Worm (Caenorhabditis elegans): ENCODE data around the gene K07C5.13.

Gene K07C5.13

DNA sequence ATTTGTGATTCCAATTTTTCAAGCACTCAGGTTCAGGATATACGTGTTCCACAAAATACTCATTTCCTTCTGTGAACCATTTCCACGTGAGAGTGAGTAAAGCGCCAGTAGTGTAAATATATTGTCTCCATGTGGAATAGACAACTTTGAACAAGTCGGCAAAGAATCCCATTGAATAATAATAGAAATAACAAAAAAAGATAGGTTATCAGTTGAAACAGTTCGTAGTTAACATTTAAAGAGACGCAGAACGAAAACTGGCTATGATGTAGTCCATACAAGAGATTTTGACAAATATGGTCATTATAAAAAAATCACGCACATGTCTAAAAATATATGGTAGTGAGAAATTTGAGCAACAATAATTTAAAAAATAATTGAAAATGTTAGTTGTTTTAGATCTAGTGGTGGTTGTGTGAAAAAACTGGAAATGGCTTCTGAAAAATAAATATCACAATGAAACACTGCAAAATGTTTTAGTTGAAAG is 15.7 kb downstream of the K07C5.13 start, which contains the start of gene ceeh-2:
ceeh-2 (minus strand) TSS at position 437 of the 487 bp plus-strand sequence.
- no peak for TF ChIP-seq Y55F3AM.14 (GFP tag; optimal IDR thresholded peaks at IDR 0.05)
- TF ChIP-seq fos-1 (tag; optimal IDR thresholded peaks at IDR 0.05), result peak; percentile 6
- peak; percentile 17 for TF ChIP-seq sma-9 (GFP tag; optimal IDR thresholded peaks at IDR 0.05)
- no peak for TF ChIP-seq sma-9 (tag; optimal IDR thresholded peaks at IDR 0.05)
- TF ChIP-seq sma-3 (GFP tag; optimal IDR thresholded peaks at IDR 0.05), result no peak
- TF ChIP-seq unc-62 (GFP tag; optimal IDR thresholded peaks at IDR 0.05), result no peak
- TF ChIP-seq lin-39 (tag; optimal IDR thresholded peaks at IDR 0.05), result no peak
- TF ChIP-seq C34F6.9 (tag; optimal IDR thresholded peaks at IDR 0.05), result no peak
- no peak for TF ChIP-seq ztf-11 (tag; optimal IDR thresholded peaks at IDR 0.05)
- TF ChIP-seq nhr-12 (tag; optimal IDR thresholded peaks at IDR 0.05), result no peak
- no peak for TF ChIP-seq nhr-21 (tag; optimal IDR thresholded peaks at IDR 0.05)

DNA sequence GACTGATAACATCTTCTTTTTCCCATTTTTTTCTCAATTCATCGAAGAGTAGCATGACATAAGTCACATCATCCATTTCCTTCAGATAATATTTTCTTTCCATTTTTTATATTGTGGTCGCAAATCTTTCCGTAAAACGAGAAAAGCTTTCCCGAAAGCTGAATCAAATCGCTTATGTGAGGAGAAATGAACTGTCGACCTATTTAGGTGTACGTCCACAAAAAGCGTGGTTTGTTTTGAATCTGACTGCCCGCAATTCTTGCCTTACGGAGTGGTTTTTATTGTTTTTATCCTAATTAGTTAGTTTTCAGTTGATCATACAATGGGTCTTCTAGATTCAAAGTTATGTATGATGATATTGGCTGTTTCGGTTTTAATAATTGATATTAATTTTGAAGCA is 16.4 kb downstream of the K07C5.13 start, which contains the start of gene ttll-15:
ttll-15 (plus strand) TSS at position 301 of the 400 bp plus-strand sequence.
- TF ChIP-seq snpc-4 (tag; optimal IDR thresholded peaks at IDR 0.05) (no peak), skn-1 (tag; optimal IDR thresholded peaks at IDR 0.05) (no peak), nhr-11 (tag; optimal IDR thresholded peaks at IDR 0.05) (no peak), nhr-10 (tag; optimal IDR thresholded peaks at IDR 0.05) (no peak), sem-4 (tag; optimal IDR thresholded peaks at IDR 0.05) (no peak), unc-55 (GFP tag; optimal IDR thresholded peaks at IDR 0.05) (no peak)

DNA sequence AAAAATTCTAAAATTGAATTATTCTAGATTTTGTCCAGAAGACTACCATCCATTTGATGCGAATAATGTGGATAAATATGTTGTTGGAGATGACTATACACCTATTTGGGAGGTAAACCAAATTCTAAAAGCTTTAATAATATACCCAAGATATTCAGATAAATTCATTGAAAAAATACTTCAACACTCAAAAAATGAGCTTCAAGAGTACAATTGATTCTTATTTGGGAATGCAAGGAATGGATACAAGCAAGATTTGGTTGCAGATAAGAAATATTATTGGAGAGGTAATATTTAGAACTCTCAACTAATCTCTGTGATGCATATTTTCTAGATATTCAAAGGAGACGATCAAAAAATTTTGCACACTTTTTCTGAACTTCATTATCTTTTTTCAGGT is 18.3 kb downstream of the K07C5.13 start:
- no peak for TF ChIP-seq sem-4 (tag; optimal IDR thresholded peaks at IDR 0.05)
- no peak for TF ChIP-seq mab-5 (tag; optimal IDR thresholded peaks at IDR 0.05)
- no peak for TF ChIP-seq mbf-1 (tag; optimal IDR thresholded peaks at IDR 0.05)
- TF ChIP-seq ztf-11 (tag; optimal IDR thresholded peaks at IDR 0.05), result no peak

ce11 chrV:10361830-10362397 is 20.1 kb downstream of the K07C5.13 start, which contains the start of gene cash-1:
Gene cash-1, plus strand, starts transcription at chrV:10362261.
- no peak for TF ChIP-seq zag-1 (tag; optimal IDR thresholded peaks at IDR 0.05)
- no peak for TF ChIP-seq nhr-6 (tag; optimal IDR thresholded peaks at IDR 0.05)
- TF ChIP-seq sem-4 (tag; optimal IDR thresholded peaks at IDR 0.05), result peak; percentile 48
- TF ChIP-seq nhr-77 (tag; optimal IDR thresholded peaks at IDR 0.05), result no peak
- TF ChIP-seq unc-55 (GFP tag; optimal IDR thresholded peaks at IDR 0.05), result no peak
- no peak for TF ChIP-seq alr-1 (tag; optimal IDR thresholded peaks at IDR 0.05)
- TF ChIP-seq blmp-1 (tag; optimal IDR thresholded peaks at IDR 0.05; ENCODE audit: insufficient read depth), result peak; percentile 7
- TF ChIP-seq nhr-23 (tag; optimal IDR thresholded peaks at IDR 0.05), result no peak
- TF ChIP-seq nhr-129 (tag; optimal IDR thresholded peaks at IDR 0.05), result peak; percentile 71
- TF ChIP-seq snpc-4 (tag; optimal IDR thresholded peaks at IDR 0.05), result peak; percentile 45
- TF ChIP-seq dmd-4 (tag; optimal IDR thresholded peaks at IDR 0.05), result no peak
- peak; percentile 59 for TF ChIP-seq fos-1 (tag; optimal IDR thresholded peaks at IDR 0.05)
- TF ChIP-seq ztf-1 (GFP tag; conservative IDR thresholded peaks at IDR 0.05), result no peak
- TF ChIP-seq F13H6.1 (tag; optimal IDR thresholded peaks at IDR 0.05), result peak; percentile 24
- no peak for TF ChIP-seq elt-1 (tag; optimal IDR thresholded peaks at IDR 0.05)
- no peak for TF ChIP-seq lin-39 (tag; optimal IDR thresholded peaks at IDR 0.05)
- peak; percentile 72 for TF ChIP-seq lin-13 (GFP tag; optimal IDR thresholded peaks at IDR 0.05)
- TF ChIP-seq mdl-1 (tag; optimal IDR thresholded peaks at IDR 0.05), result peak in 1 of 2 experiments; percentile 45
- no peak for TF ChIP-seq nhr-237 (tag; optimal IDR thresholded peaks at IDR 0.05)
- TF ChIP-seq nhr-21 (tag; optimal IDR thresholded peaks at IDR 0.05), result peak; percentile 6
- peak; percentile 75 for TF ChIP-seq crh-2 (tag; optimal IDR thresholded peaks at IDR 0.05)
- peak in 1 of 2 experiments; percentile 74 for TF ChIP-seq lsy-2 (tag; optimal IDR thresholded peaks at IDR 0.05)
- TF ChIP-seq sma-9 (GFP tag; optimal IDR thresholded peaks at IDR 0.05), result peak; percentile 58
- TF ChIP-seq sma-9 (tag; optimal IDR thresholded peaks at IDR 0.05), result no peak
- peak; percentile 46 for TF ChIP-seq nhr-25 (tag; optimal IDR thresholded peaks at IDR 0.05)
- no peak for TF ChIP-seq ceh-16 (tag; optimal IDR thresholded peaks at IDR 0.05)
- TF ChIP-seq sma-3 (GFP tag; optimal IDR thresholded peaks at IDR 0.05), result peak; percentile 57
- TF ChIP-seq gmeb-1 (tag; optimal IDR thresholded peaks at IDR 0.05), result peak; percentile 78
- TF ChIP-seq ceh-82 (tag; optimal IDR thresholded peaks at IDR 0.05), result no peak
- TF ChIP-seq Y55F3AM.14 (GFP tag; optimal IDR thresholded peaks at IDR 0.05), result no peak
- peak; percentile 66 for TF ChIP-seq C34F6.9 (tag; optimal IDR thresholded peaks at IDR 0.05)
- no peak for TF ChIP-seq ztf-11 (tag; optimal IDR thresholded peaks at IDR 0.05)
- no peak for TF ChIP-seq mbf-1 (tag; optimal IDR thresholded peaks at IDR 0.05)
- peak; percentile 7 for TF ChIP-seq lin-11 (tag; optimal IDR thresholded peaks at IDR 0.05)
